Fruit fly (Drosophila melanogaster) whole organism, embryonic: ENCODE measurements around the gene CG7724.

Experiments used
- Ada2b ChIP-seq: fragments of 200-800 bp; sonication (Bioruptor generic); IDR thresholded peaks from 2 replicates; pipeline ENCODE4 v1.3.6; 2022; ENCODE audit warnings: missing biosample characterization, missing genetic modification characterization
- BEAF-32 ChIP-seq: fragments of 200-800 bp; sonication (Bioruptor generic); optimal IDR thresholded peaks from 3 replicates; lab custom pipeline; 2017; ENCODE audit warnings: missing biosample characterization, missing genetic modification characterization, mild to moderate bottlenecking, moderate library complexity, missing genetic modification reagents
- BtbVII ChIP-seq: fragments of 200-800 bp; sonication (Bioruptor generic); optimal IDR thresholded peaks from 3 replicates; lab custom pipeline; 2017; ENCODE audit warnings: missing biosample characterization, mild to moderate bottlenecking, missing genetic modification characterization
- Bteb2 ChIP-seq: fragments of 200-800 bp; sonication (Bioruptor generic); optimal IDR thresholded peaks from 2 replicates; lab custom pipeline; 2016; ENCODE audit warnings: missing biosample characterization, missing genetic modification characterization
- CG10431 ChIP-seq: fragments of 200-800 bp; sonication (Bioruptor generic); optimal IDR thresholded peaks from 3 replicates; lab custom pipeline; 2018; ENCODE audit warnings: missing biosample characterization, mild to moderate bottlenecking, missing genetic modification characterization
- CG10543 ChIP-seq: fragments of 200-800 bp; sonication (Bioruptor generic); optimal IDR thresholded peaks from 3 replicates; lab custom pipeline; 2017; ENCODE audit warnings: missing biosample characterization, mild to moderate bottlenecking, missing genetic modification characterization, moderate library complexity
- CG12769 ChIP-seq: fragments of 200-800 bp; sonication (Bioruptor generic); optimal IDR thresholded peaks from 2 replicates; lab custom pipeline; 2019; ENCODE audit warnings: missing biosample characterization, mild to moderate bottlenecking, missing genetic modification characterization, moderate library complexity
- CG12942 ChIP-seq: fragments of 200-800 bp; sonication (Bioruptor generic); optimal IDR thresholded peaks from 3 replicates; lab custom pipeline; 2016; ENCODE audit warnings: missing biosample characterization, missing genetic modification characterization
- CG13624 ChIP-seq: fragments of 200-800 bp; sonication (Bioruptor generic); optimal IDR thresholded peaks from 2 replicates; lab custom pipeline; 2016; ENCODE audit warnings: missing biosample characterization, missing genetic modification characterization
- CG14441 ChIP-seq: fragments of 200-800 bp; sonication (Bioruptor generic); IDR thresholded peaks from 2 replicates; pipeline ENCODE4 v1.3.6; 2022; ENCODE audit warnings: missing biosample characterization, missing genetic modification characterization
- CG1602 ChIP-seq: fragments of 200-800 bp; sonication (Bioruptor generic); optimal IDR thresholded peaks from 3 replicates; lab custom pipeline; 2016; ENCODE audit warnings: missing biosample characterization, missing genetic modification characterization
- CG18011 ChIP-seq: fragments of 200-800 bp; sonication (Bioruptor generic); optimal IDR thresholded peaks from 2 replicates; lab custom pipeline; 2017; ENCODE audit warnings: missing biosample characterization, missing genetic modification characterization, mild to moderate bottlenecking, moderate library complexity, missing genotype
- CG18262 ChIP-seq: fragments of 200-800 bp; optimal IDR thresholded peaks from 3 replicates; lab custom pipeline; 2019; ENCODE audit warnings: missing biosample characterization, mild to moderate bottlenecking, missing genetic modification characterization, moderate library complexity
- CG2120 ChIP-seq: fragments of 200-800 bp; sonication (Bioruptor generic); optimal IDR thresholded peaks from 3 replicates; lab custom pipeline; 2016; ENCODE audit warnings: missing biosample characterization, missing genetic modification characterization
- CG30431 ChIP-seq: fragments of 200-800 bp; sonication (Bioruptor generic); optimal IDR thresholded peaks from 2 replicates; lab custom pipeline; 2017; ENCODE audit warnings: missing biosample characterization, missing genetic modification characterization
- CG3281 ChIP-seq: fragments of 200-800 bp; sonication (Bioruptor generic); optimal IDR thresholded peaks from 3 replicates; lab custom pipeline; 2017; ENCODE audit warnings: missing biosample characterization, mild to moderate bottlenecking, missing genetic modification characterization
- CG33213 ChIP-seq: fragments of 200-800 bp; sonication (Bioruptor generic); optimal IDR thresholded peaks from 3 replicates; lab custom pipeline; 2016; ENCODE audit warnings: missing biosample characterization, missing genetic modification characterization
- CG3847 ChIP-seq: fragments of 200-800 bp; sonication (Bioruptor generic); IDR thresholded peaks from 2 replicates; pipeline ENCODE4 v1.3.6; 2022; ENCODE audit warnings: missing biosample characterization, missing genetic modification characterization
- CG4617 ChIP-seq: fragments of 200-800 bp; sonication (Bioruptor generic); optimal IDR thresholded peaks from 3 replicates; lab custom pipeline; 2016; ENCODE audit warnings: missing biosample characterization, missing genetic modification characterization, borderline replicate concordance
- CG4707 ChIP-seq: fragments of 200-800 bp; sonication (Bioruptor generic); optimal IDR thresholded peaks from 2 replicates; lab custom pipeline; 2018; ENCODE audit warnings: missing biosample characterization, mild to moderate bottlenecking, missing genetic modification characterization, moderate library complexity
- CG6175 ChIP-seq: fragments of 200-800 bp; sonication (Bioruptor generic); IDR thresholded peaks from 3 replicates; pipeline ENCODE4 v1.3.6; 2022; ENCODE audit warnings: missing biosample characterization, missing genetic modification characterization
- CG7357 ChIP-seq: fragments of 200-800 bp; sonication (Bioruptor generic); IDR thresholded peaks from 3 replicates; pipeline ENCODE4 v1.3.6; 2022; ENCODE audit warnings: missing biosample characterization, missing genetic modification characterization
- CoRest ChIP-seq: fragments of 200-800 bp; sonication (Bioruptor generic); optimal IDR thresholded peaks from 3 replicates; lab custom pipeline; 2018; ENCODE audit warnings: missing biosample characterization, mild to moderate bottlenecking, missing genetic modification characterization, moderate library complexity
- Fer1 ChIP-seq: fragments of 200-800 bp; sonication (Bioruptor generic); optimal IDR thresholded peaks from 2 replicates; lab custom pipeline; 2017; ENCODE audit warnings: missing biosample characterization, mild to moderate bottlenecking, missing genetic modification characterization
- MESR4 ChIP-seq: fragments of 200-800 bp; sonication (Bioruptor generic); optimal IDR thresholded peaks from 2 replicates; lab custom pipeline; 2018; ENCODE audit warnings: missing biosample characterization, mild to moderate bottlenecking, missing genetic modification characterization, moderate library complexity
- Rx ChIP-seq: fragments of 200-800 bp; sonication (Bioruptor generic); IDR thresholded peaks from 2 replicates; pipeline ENCODE4 v1.3.6; 2022; ENCODE audit warnings: missing biosample characterization, missing genetic modification characterization
- Xbp1 ChIP-seq: fragments of 200-800 bp; sonication (Bioruptor generic); optimal IDR thresholded peaks from 3 replicates; lab custom pipeline; 2016; ENCODE audit warnings: missing biosample characterization, mild to moderate bottlenecking, missing genetic modification characterization
- bsh ChIP-seq, 2 experiments: fragments of 200-800 bp; sonication (Bioruptor generic); optimal IDR thresholded peaks; 2 replicates each; lab custom pipeline; 2017 to 2018; ENCODE audit warnings: mild to moderate bottlenecking in 2 of 2, missing biosample characterization in 2 of 2, missing genetic modification characterization in 2 of 2, moderate library complexity in 1 of 2
- chinmo ChIP-seq: fragments of 200-800 bp; sonication (Bioruptor generic); IDR thresholded peaks from 4 replicates; pipeline ENCODE4 v1.3.6; 2022; ENCODE audit warnings: missing biosample characterization, missing genetic modification characterization; ENCODE audit not compliant: partially characterized antibody
- eve ChIP-seq, 2 experiments: fragments of >200 bp; optimal IDR thresholded peaks; 2 replicates each; lab custom pipeline; 2017; ENCODE audit warnings: missing biosample characterization in 2 of 2, missing genetic modification characterization in 2 of 2
- ewg ChIP-seq: fragments of 200-800 bp; sonication (Bioruptor generic); optimal IDR thresholded peaks from 3 replicates; lab custom pipeline; 2017; ENCODE audit warnings: mild to moderate bottlenecking, missing biosample characterization, missing genetic modification reagents, missing genetic modification characterization
- gcm2 ChIP-seq: fragments of 200-800 bp; sonication (Bioruptor generic); optimal IDR thresholded peaks from 2 replicates; lab custom pipeline; 2016; ENCODE audit warnings: missing biosample characterization, missing genetic modification characterization
- jumu ChIP-seq: fragments of 200-800 bp; sonication (Bioruptor generic); optimal IDR thresholded peaks from 3 replicates; lab custom pipeline; 2016; ENCODE audit warnings: missing biosample characterization, missing genetic modification characterization
- kah ChIP-seq: fragments of 200-800 bp; sonication (Bioruptor generic); optimal IDR thresholded peaks from 2 replicates; lab custom pipeline; 2018; ENCODE audit warnings: missing biosample characterization, mild to moderate bottlenecking, missing genetic modification characterization
- lola ChIP-seq, 3 experiments: fragments of >200 bp in 2 of 3; fragments of 200-800 bp in 1 of 3; sonication (Bioruptor generic) in 1 of 3; optimal IDR thresholded peaks; 2 replicates each; lab custom pipeline; 2017 to 2019; ENCODE audit warnings: missing biosample characterization in 3 of 3, missing genetic modification characterization in 3 of 3, mild to moderate bottlenecking in 1 of 3, moderate library complexity in 1 of 3
- odd ChIP-seq: fragments of 200-800 bp; sonication (Bioruptor generic); optimal IDR thresholded peaks from 2 replicates; lab custom pipeline; 2017; ENCODE audit warnings: missing biosample characterization, mild to moderate bottlenecking, missing genetic modification characterization
- peb ChIP-seq: fragments of 200-800 bp; sonication (Bioruptor generic); IDR thresholded peaks from 2 replicates; pipeline ENCODE4 v1.3.6; 2022; ENCODE audit warnings: missing biosample characterization, missing genetic modification characterization
- prd ChIP-seq, 3 experiments: fragments of >200 bp in 2 of 3; fragments of 200-800 bp in 1 of 3; sonication (Bioruptor generic) in 1 of 3; optimal IDR thresholded peaks in 2 of 3; IDR thresholded peaks in 1 of 3; 2 replicates in 2 of 3; 3 replicates in 1 of 3; pipeline versions ENCODE4 v1.3.6 to Lab custom; 2017 to 2022; ENCODE audit warnings: missing biosample characterization in 1 of 3, missing genetic modification characterization in 1 of 3
- pros ChIP-seq: fragments of 200-800 bp; sonication (Bioruptor generic); optimal IDR thresholded peaks from 3 replicates; lab custom pipeline; 2019; ENCODE audit warnings: missing biosample characterization, mild to moderate bottlenecking, missing genetic modification characterization, moderate library complexity
- pzg ChIP-seq: fragments of 200-800 bp; sonication (Bioruptor generic); optimal IDR thresholded peaks from 3 replicates; lab custom pipeline; 2018; ENCODE audit warnings: missing biosample characterization, mild to moderate bottlenecking, missing genetic modification characterization, moderate library complexity
- so ChIP-seq: fragments of 200-800 bp; sonication (Bioruptor generic); IDR thresholded peaks from 3 replicates; pipeline ENCODE4 v1.3.6; 2022; ENCODE audit warnings: missing biosample characterization, missing genetic modification characterization
- sqz ChIP-seq: fragments of 200-800 bp; sonication (Bioruptor generic); optimal IDR thresholded peaks from 3 replicates; lab custom pipeline; 2018; ENCODE audit warnings: missing biosample characterization, mild to moderate bottlenecking, missing genetic modification characterization
- sr ChIP-seq: fragments of 200-800 bp; sonication (Bioruptor generic); IDR thresholded peaks from 3 replicates; pipeline ENCODE4 v1.3.6; 2022; ENCODE audit warnings: missing biosample characterization, missing genetic modification characterization
- tap ChIP-seq: fragments of 200-800 bp; optimal IDR thresholded peaks from 3 replicates; lab custom pipeline; 2019; ENCODE audit warnings: missing biosample characterization, mild to moderate bottlenecking, missing genetic modification characterization, moderate library complexity
- z ChIP-seq: fragments of 200-800 bp; sonication (Bioruptor generic); IDR thresholded peaks from 3 replicates; pipeline ENCODE4 v1.3.6; 2022; ENCODE audit warnings: missing biosample characterization, missing genetic modification characterization
- zf30C ChIP-seq: fragments of 200-800 bp; sonication (Bioruptor generic); optimal IDR thresholded peaks from 3 replicates; lab custom pipeline; 2018; ENCODE audit warnings: missing biosample characterization, mild to moderate bottlenecking, missing genetic modification characterization
- zfh1 ChIP-seq: fragments of 200-800 bp; sonication (Bioruptor generic); IDR thresholded peaks from 3 replicates; pipeline ENCODE4 v1.3.6; 2022; ENCODE audit warnings: missing biosample characterization, missing genetic modification characterization

The CG7724 gene

dm6 chr3L:17044799-17045198 is 10.6 kb upstream of the CG7724 start, which contains the start of gene Pop5 (continued):
- TF ChIP-seq MESR4 (peak; percentile 54), lola (GFP tag; optimal IDR thresholded peaks at IDR 0.05; lab: Kevin White, UChicago) (no peak), pzg (peak; percentile 69), CG30431 (GFP tag; lab: Kevin White, UChicago) (no peak), CG18011 (peak; percentile 12), CG13624 (GFP tag; lab: Kevin White, UChicago) (peak; percentile 6), bsh (GFP tag; optimal IDR thresholded peaks at IDR 0.05; lab: Kevin White, UChicago) (no peak), Fer1 (GFP tag; lab: Kevin White, UChicago) (peak; percentile 40), CoRest (peak; percentile 69), CG4707 (GFP tag; lab: Kevin White, UChicago) (no peak)

dm6 chr3L:17045431-17046238 is 9.8 kb upstream of the CG7724 start, which contains the start of gene TpnC73F:
Gene TpnC73F (plus strand): TSS chr3L:17046063.
- TF ChIP-seq eve (GFP tag; optimal IDR thresholded peaks at IDR 0.05; lab: Kevin White, UChicago) = no peak
- TF ChIP-seq CG2120 (GFP tag; lab: Kevin White, UChicago) = no peak
- TF ChIP-seq CG10431 = no peak
- no peak for TF ChIP-seq CG7357 (GFP tag; lab: Robert Waterston, UW)
- TF ChIP-seq jumu (GFP tag; lab: Kevin White, UChicago) = no peak
- TF ChIP-seq odd (GFP tag; lab: Kevin White, UChicago) = no peak
- TF ChIP-seq CG18262 (tag; lab: Kevin White, UChicago) = no peak
- TF ChIP-seq gcm2 (GFP tag; lab: Kevin White, UChicago) = no peak
- TF ChIP-seq BtbVII (GFP tag; lab: Kevin White, UChicago) = no peak
- TF ChIP-seq CG12942 (GFP tag; lab: Kevin White, UChicago) = no peak
- peak; percentile 59; the same call in 1 of the 3 replicates for TF ChIP-seq CG6175
- TF ChIP-seq CG3847 (GFP tag; lab: Robert Waterston, UW) = peak; percentile 14; the same call in 1 of the 2 replicates
- TF ChIP-seq Rx (GFP tag; lab: Robert Waterston, UW) = no peak
- TF ChIP-seq kah (GFP tag; lab: Kevin White, UChicago) = peak; percentile 51
- TF ChIP-seq sr (GFP tag; lab: Robert Waterston, UW) = peak; percentile 98
- TF ChIP-seq pros (GFP tag; lab: Kevin White, UChicago) = no peak
- no peak for TF ChIP-seq Bteb2 (GFP tag; lab: Kevin White, UChicago)
- no peak for TF ChIP-seq BEAF-32 (GFP tag; lab: Kevin White, UChicago)
- no peak for TF ChIP-seq CG1602 (GFP tag; lab: Kevin White, UChicago)
- no peak for TF ChIP-seq peb (GFP tag; lab: Robert Waterston, UW)
- 0 out of 3 replicates have a peak, but pooled peaks have one; percentile 35 for TF ChIP-seq z (GFP tag; lab: Robert Waterston, UW)
- TF ChIP-seq CG14441 (GFP tag; lab: Robert Waterston, UW) = 0 out of 2 replicates have a peak, but pooled peaks have one; percentile 23
- TF ChIP-seq Fer1 (GFP tag; lab: Kevin White, UChicago) = no peak
- TF ChIP-seq CG33213 = no peak
- no peak for TF ChIP-seq zfh1 (GFP tag; lab: Robert Waterston, UW)
- TF ChIP-seq Ada2b = no peak
- TF ChIP-seq CG12769 (tag; lab: Kevin White, UChicago) = peak; percentile 96
- 0 out of 4 replicates have a peak, but pooled peaks have one; percentile 42 for TF ChIP-seq chinmo
- no peak for TF ChIP-seq ewg (GFP tag; lab: Kevin White, UChicago)
- TF ChIP-seq CG3281 (GFP tag; lab: Kevin White, UChicago) = no peak
- TF ChIP-seq so (GFP tag; lab: Robert Waterston, UW) = peak; percentile 67; the same call in 1 of the 3 replicates
- no peak for TF ChIP-seq tap (tag; lab: Kevin White, UChicago)
- TF ChIP-seq Xbp1 (GFP tag; lab: Kevin White, UChicago) = no peak
- TF ChIP-seq sqz (GFP tag; lab: Kevin White, UChicago) = no peak
- TF ChIP-seq CG10543 (GFP tag; lab: Kevin White, UChicago) = peak; percentile 95
- no peak for TF ChIP-seq CG4617 (GFP tag; lab: Kevin White, UChicago)
- TF ChIP-seq zf30C = no peak
- no peak for TF ChIP-seq prd (optimal IDR thresholded peaks at IDR 0.05; lab: Kevin White, UChicago)
- no peak for TF ChIP-seq prd (GFP tag; IDR thresholded peaks at IDR 0.05; lab: Robert Waterston, UW)
